Fruit fly (Drosophila melanogaster) whole organism, embryonic: Measurements from ENCODE around the gene ea.

ENCODE experiments used
- CG10654 ChIP-seq: fragments of 200-800 bp; sonication (Bioruptor generic); optimal IDR thresholded peaks from 2 replicates; lab custom pipeline; 2016; ENCODE audit warnings: missing biosample characterization, missing genetic modification characterization
- CG11085 ChIP-seq: fragments of 200-800 bp; sonication (Bioruptor generic); IDR thresholded peaks from 2 replicates; pipeline ENCODE4 v1.3.6; 2022; ENCODE audit warnings: missing biosample characterization, missing genetic modification characterization
- CG11504 ChIP-seq: fragments of 200-800 bp; sonication (Bioruptor generic); optimal IDR thresholded peaks from 3 replicates; lab custom pipeline; 2019; ENCODE audit warnings: missing biosample characterization, mild to moderate bottlenecking, missing genetic modification characterization, moderate library complexity
- CG12071 ChIP-seq: fragments of 200-800 bp; sonication (Bioruptor generic); optimal IDR thresholded peaks from 3 replicates; lab custom pipeline; 2018; ENCODE audit warnings: missing biosample characterization, mild to moderate bottlenecking, missing genetic modification characterization
- CG12155 ChIP-seq: fragments of 200-800 bp; sonication (Bioruptor generic); optimal IDR thresholded peaks from 3 replicates; lab custom pipeline; 2016; ENCODE audit warnings: missing biosample characterization, missing genetic modification characterization
- CG13424 ChIP-seq: fragments of 200-800 bp; sonication (Bioruptor generic); optimal IDR thresholded peaks from 2 replicates; lab custom pipeline; 2019; ENCODE audit warnings: missing biosample characterization, mild to moderate bottlenecking, missing genetic modification characterization, moderate library complexity
- CG13894 ChIP-seq: fragments of 200-800 bp; sonication (Bioruptor generic); optimal IDR thresholded peaks from 3 replicates; lab custom pipeline; 2018; ENCODE audit warnings: missing biosample characterization, mild to moderate bottlenecking, missing genetic modification characterization, moderate library complexity
- CG14667 ChIP-seq: fragments of 200-800 bp; sonication (Bioruptor generic); IDR thresholded peaks from 2 replicates; pipeline ENCODE4 v1.3.6; 2022; ENCODE audit warnings: missing biosample characterization, missing genetic modification characterization
- CG16863 ChIP-seq: fragments of 200-800 bp; sonication (Bioruptor generic); optimal IDR thresholded peaks from 3 replicates; lab custom pipeline; 2016; ENCODE audit warnings: missing biosample characterization, missing genetic modification characterization
- CG17612 ChIP-seq: fragments of 200-800 bp; sonication (Bioruptor generic); IDR thresholded peaks from 2 replicates; pipeline ENCODE4 v1.3.6; 2022; ENCODE audit warnings: missing biosample characterization, missing genetic modification characterization
- CG17829 ChIP-seq: fragments of 200-800 bp; optimal IDR thresholded peaks from 2 replicates; lab custom pipeline; 2019; ENCODE audit warnings: missing biosample characterization, mild to moderate bottlenecking, missing genetic modification characterization, moderate library complexity
- CG18599 ChIP-seq: fragments of 200-800 bp; sonication (Bioruptor generic); optimal IDR thresholded peaks from 3 replicates; lab custom pipeline; 2017; ENCODE audit warnings: missing biosample characterization, missing genetic modification characterization, mild to moderate bottlenecking, moderate library complexity, missing genetic modification reagents
- CG2120 ChIP-seq: fragments of 200-800 bp; sonication (Bioruptor generic); optimal IDR thresholded peaks from 3 replicates; lab custom pipeline; 2016; ENCODE audit warnings: missing biosample characterization, missing genetic modification characterization
- CG3163 ChIP-seq: fragments of 200-800 bp; sonication (Bioruptor generic); optimal IDR thresholded peaks from 3 replicates; lab custom pipeline; 2016; ENCODE audit warnings: missing biosample characterization, missing genetic modification characterization
- CG32772 ChIP-seq: fragments of 200-800 bp; sonication (Bioruptor generic); IDR thresholded peaks from 2 replicates; pipeline ENCODE4 v1.3.6; 2022; ENCODE audit warnings: missing biosample characterization, missing genetic modification characterization
- CG3281 ChIP-seq: fragments of 200-800 bp; sonication (Bioruptor generic); optimal IDR thresholded peaks from 3 replicates; lab custom pipeline; 2017; ENCODE audit warnings: missing biosample characterization, mild to moderate bottlenecking, missing genetic modification characterization
- CG34376 ChIP-seq: fragments of 200-800 bp; sonication (Bioruptor generic); optimal IDR thresholded peaks from 2 replicates; lab custom pipeline; 2018; ENCODE audit warnings: missing biosample characterization, mild to moderate bottlenecking, missing genetic modification characterization
- CG3847 ChIP-seq: fragments of 200-800 bp; sonication (Bioruptor generic); IDR thresholded peaks from 2 replicates; pipeline ENCODE4 v1.3.6; 2022; ENCODE audit warnings: missing biosample characterization, missing genetic modification characterization
- CG4424 ChIP-seq: fragments of 200-800 bp; sonication (Bioruptor generic); optimal IDR thresholded peaks from 3 replicates; lab custom pipeline; 2016; ENCODE audit warnings: missing biosample characterization, missing genetic modification characterization
- CG6272 ChIP-seq: fragments of 200-800 bp; sonication (Bioruptor generic); IDR thresholded peaks from 2 replicates; pipeline ENCODE4 v1.3.6; 2022; ENCODE audit warnings: missing biosample characterization, missing genetic modification characterization
- CG7745 ChIP-seq: fragments of 200-800 bp; sonication (Bioruptor generic); optimal IDR thresholded peaks from 2 replicates; lab custom pipeline; 2018; ENCODE audit warnings: missing biosample characterization, mild to moderate bottlenecking, missing genetic modification characterization, moderate library complexity
- CG7928 ChIP-seq: fragments of 200-800 bp; sonication (Bioruptor generic); optimal IDR thresholded peaks from 2 replicates; lab custom pipeline; 2017; ENCODE audit warnings: missing biosample characterization, mild to moderate bottlenecking, missing genetic modification characterization
- CG8388 ChIP-seq: fragments of 200-800 bp; sonication (Bioruptor generic); optimal IDR thresholded peaks from 2 replicates; lab custom pipeline; 2019; ENCODE audit warnings: missing biosample characterization, mild to moderate bottlenecking, missing genetic modification characterization, moderate library complexity
- CG8765 ChIP-seq: fragments of 200-800 bp; sonication (Bioruptor generic); IDR thresholded peaks from 2 replicates; pipeline ENCODE4 v1.3.6; 2022; ENCODE audit warnings: missing biosample characterization, missing genetic modification characterization
- CG8944 ChIP-seq: fragments of 200-800 bp; sonication (Bioruptor generic); optimal IDR thresholded peaks from 3 replicates; lab custom pipeline; 2016; ENCODE audit warnings: missing biosample characterization, missing genetic modification characterization
- CHES-1-like ChIP-seq: fragments of 200-800 bp; sonication (Bioruptor generic); optimal IDR thresholded peaks from 2 replicates; lab custom pipeline; 2016; ENCODE audit warnings: missing biosample characterization, missing genetic modification characterization
- CTCF ChIP-seq: fragments of 200-800 bp; sonication (Bioruptor generic); optimal IDR thresholded peaks from 2 replicates; lab custom pipeline; 2017; ENCODE audit warnings: missing biosample characterization, mild to moderate bottlenecking, missing genetic modification characterization, moderate library complexity
- Deaf1 ChIP-seq: fragments of 200-800 bp; optimal IDR thresholded peaks from 3 replicates; lab custom pipeline; 2019; ENCODE audit warnings: missing biosample characterization, mild to moderate bottlenecking, missing genetic modification characterization, moderate library complexity
- Elba2 ChIP-seq: fragments of 200-800 bp; sonication (Bioruptor generic); optimal IDR thresholded peaks from 3 replicates; lab custom pipeline; 2016; ENCODE audit warnings: missing biosample characterization, missing genetic modification characterization
- Ets97D ChIP-seq: fragments of 200-800 bp; sonication (Bioruptor generic); optimal IDR thresholded peaks from 3 replicates; lab custom pipeline; 2016; ENCODE audit warnings: missing biosample characterization, missing genetic modification characterization
- Fer1 ChIP-seq: fragments of 200-800 bp; sonication (Bioruptor generic); optimal IDR thresholded peaks from 2 replicates; lab custom pipeline; 2017; ENCODE audit warnings: missing biosample characterization, mild to moderate bottlenecking, missing genetic modification characterization
- Fer2 ChIP-seq: fragments of 200-800 bp; sonication (Bioruptor generic); optimal IDR thresholded peaks from 2 replicates; lab custom pipeline; 2018; ENCODE audit warnings: missing biosample characterization, mild to moderate bottlenecking, missing genetic modification characterization, moderate library complexity
- Gug ChIP-seq: fragments of 200-800 bp; sonication (Bioruptor generic); IDR thresholded peaks from 4 replicates; pipeline ENCODE4 v1.3.6; 2022; ENCODE audit warnings: missing biosample characterization, missing genetic modification characterization
- Hand ChIP-seq: fragments of 200-800 bp; sonication (Bioruptor generic); optimal IDR thresholded peaks from 2 replicates; lab custom pipeline; 2017; ENCODE audit warnings: mild to moderate bottlenecking, missing biosample characterization, missing genetic modification reagents, missing genetic modification characterization
- Lhr ChIP-seq: fragments of 200-800 bp; sonication (Bioruptor generic); optimal IDR thresholded peaks from 3 replicates; lab custom pipeline; 2017; ENCODE audit warnings: mild to moderate bottlenecking, missing biosample characterization, missing genetic modification reagents, missing genetic modification characterization
- Meics ChIP-seq: fragments of 200-800 bp; sonication (Bioruptor generic); optimal IDR thresholded peaks from 2 replicates; lab custom pipeline; 2017; ENCODE audit warnings: missing biosample characterization, mild to moderate bottlenecking, missing genetic modification characterization
- Ptx1 ChIP-seq: fragments of 200-800 bp; sonication (Bioruptor generic); IDR thresholded peaks from 2 replicates; pipeline ENCODE4 v1.3.6; 2022; ENCODE audit warnings: missing biosample characterization, missing genetic modification characterization
- ab ChIP-seq: fragments of 200-800 bp; sonication (Bioruptor generic); optimal IDR thresholded peaks from 2 replicates; lab custom pipeline; 2016; ENCODE audit warnings: missing biosample characterization, missing genetic modification characterization
- bsh ChIP-seq, 2 experiments: fragments of 200-800 bp; sonication (Bioruptor generic); optimal IDR thresholded peaks; 2 replicates each; lab custom pipeline; 2017 to 2018; ENCODE audit warnings: mild to moderate bottlenecking in 2 of 2, missing biosample characterization in 2 of 2, missing genetic modification characterization in 2 of 2, moderate library complexity in 1 of 2
- ewg ChIP-seq: fragments of 200-800 bp; sonication (Bioruptor generic); optimal IDR thresholded peaks from 3 replicates; lab custom pipeline; 2017; ENCODE audit warnings: mild to moderate bottlenecking, missing biosample characterization, missing genetic modification reagents, missing genetic modification characterization
- gcm2 ChIP-seq: fragments of 200-800 bp; sonication (Bioruptor generic); optimal IDR thresholded peaks from 2 replicates; lab custom pipeline; 2016; ENCODE audit warnings: missing biosample characterization, missing genetic modification characterization
- grau ChIP-seq: fragments of 200-800 bp; optimal IDR thresholded peaks from 3 replicates; lab custom pipeline; 2019; ENCODE audit warnings: missing biosample characterization, mild to moderate bottlenecking, missing genetic modification characterization, moderate library complexity
- hkb ChIP-seq, 2 experiments: fragments of 200-800 bp in 1 of 2; fragments of >200 bp in 1 of 2; sonication (Bioruptor generic) in 1 of 2; IDR thresholded peaks in 1 of 2; optimal IDR thresholded peaks in 1 of 2; 2 replicates each; pipeline versions ENCODE4 v1.3.6 to Lab custom; 2017 to 2022; ENCODE audit warnings: missing biosample characterization in 1 of 2, missing genetic modification characterization in 1 of 2
- nau ChIP-seq: fragments of 200-800 bp; sonication (Bioruptor generic); optimal IDR thresholded peaks from 3 replicates; lab custom pipeline; 2017; ENCODE audit warnings: missing biosample characterization, mild to moderate bottlenecking, missing genetic modification characterization, missing genetic modification reagents
- psq ChIP-seq: fragments of 200-800 bp; sonication (Bioruptor generic); optimal IDR thresholded peaks from 2 replicates; lab custom pipeline; 2017; ENCODE audit warnings: missing biosample characterization, missing genetic modification characterization
- ro ChIP-seq: fragments of 200-800 bp; sonication (Bioruptor generic); IDR thresholded peaks from 2 replicates; pipeline ENCODE4 v1.3.6; 2022; ENCODE audit warnings: missing biosample characterization, missing genetic modification characterization
- schlank ChIP-seq: fragments of 200-800 bp; sonication (Bioruptor generic); optimal IDR thresholded peaks from 2 replicates; lab custom pipeline; 2018; ENCODE audit warnings: missing biosample characterization, mild to moderate bottlenecking, missing genetic modification characterization
- sna ChIP-seq: fragments of 200-800 bp; sonication (Bioruptor generic); IDR thresholded peaks from 2 replicates; pipeline ENCODE4 v1.3.6; 2022; ENCODE audit warnings: missing biosample characterization, missing genetic modification characterization; ENCODE audit not compliant: partially characterized antibody
- tna ChIP-seq: fragments of 200-800 bp; sonication (Bioruptor generic); IDR thresholded peaks from 2 replicates; pipeline ENCODE4 v1.3.6; 2022; ENCODE audit warnings: missing biosample characterization, missing genetic modification characterization; ENCODE audit not compliant: partially characterized antibody
- unc-4 ChIP-seq: fragments of 200-800 bp; sonication (Bioruptor generic); IDR thresholded peaks from 2 replicates; pipeline ENCODE4 v1.3.6; 2022; ENCODE audit warnings: missing biosample characterization, missing genetic modification characterization; ENCODE audit not compliant: partially characterized antibody

The ea gene

DNA sequence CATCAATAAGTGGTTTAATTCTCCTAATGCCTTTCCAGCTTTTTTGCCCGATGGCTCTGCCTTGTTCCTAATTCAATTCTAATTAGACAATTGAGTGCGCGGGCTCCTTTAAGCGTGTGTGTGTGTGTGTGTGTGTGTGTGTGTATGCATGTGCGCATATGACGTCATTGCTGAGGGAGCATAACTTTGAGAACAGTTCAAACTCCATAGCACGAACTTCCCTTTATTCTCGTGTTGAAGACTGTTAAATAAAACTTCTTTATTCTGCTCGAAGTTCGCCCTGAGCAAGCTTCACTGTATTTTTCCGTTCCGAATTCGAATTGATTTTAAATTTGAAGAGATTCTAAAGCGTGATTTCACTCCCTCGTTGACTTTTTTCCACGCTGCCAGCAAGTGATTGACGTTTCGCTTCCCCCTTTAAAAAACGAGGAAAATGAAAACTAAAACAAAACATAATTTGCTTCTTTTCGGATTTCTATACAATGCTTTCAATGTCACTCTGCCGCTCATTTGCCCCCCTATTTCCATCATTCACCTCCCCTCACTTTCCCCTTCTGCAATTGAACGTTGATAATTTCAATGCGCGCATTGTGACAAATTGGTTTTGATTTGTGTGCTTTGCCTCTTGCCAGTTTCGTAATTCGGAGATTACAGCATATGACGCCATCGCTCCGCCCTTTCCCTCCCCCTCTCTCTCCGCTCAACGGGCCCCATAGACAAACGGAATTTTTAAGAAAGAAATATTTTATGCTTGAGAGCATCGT is 36.1 kb upstream of the ea start (continued):
- TF ChIP-seq CG3163 (no peak), CG17829 (tag; lab: Kevin White, UChicago) (peak; percentile 9), CG17612 (GFP tag; lab: Robert Waterston, UW) (no peak), Gug (GFP tag; lab: Robert Waterston, UW) (peak; percentile 54; the same call in 1 of the 4 replicates), Ptx1 (GFP tag; lab: Robert Waterston, UW) (no peak), bsh (GFP tag; optimal IDR thresholded peaks at IDR 0.05; lab: Kevin White, UChicago) (peak in 1 of 2 experiments; percentile 49), CG3847 (GFP tag; lab: Robert Waterston, UW) (no peak), CG16863 (GFP tag; lab: Kevin White, UChicago) (no peak), ro (no peak), CG14667 (GFP tag; lab: Robert Waterston, UW) (no peak), CG34376 (peak; percentile 63), CG6272 (GFP tag; lab: Robert Waterston, UW) (no peak), CG8944 (no peak), CG18599 (peak; percentile 73), psq (GFP tag; lab: Kevin White, UChicago) (no peak), CG11085 (GFP tag; lab: Robert Waterston, UW) (no peak), Fer1 (no peak), Lhr (no peak), grau (peak; percentile 95), CG2120 (GFP tag; lab: Kevin White, UChicago) (peak; percentile 61), Fer2 (tag; lab: Kevin White, UChicago) (no peak), Ets97D (GFP tag; lab: Kevin White, UChicago) (no peak), CG3281 (GFP tag; lab: Kevin White, UChicago) (no peak), CG10654 (GFP tag; lab: Kevin White, UChicago) (no peak), tna (GFP tag; lab: Robert Waterston, UW) (no peak), unc-4 (GFP tag; lab: Robert Waterston, UW) (no peak), CG7745 (tag; lab: Kevin White, UChicago) (no peak), Elba2 (GFP tag; lab: Kevin White, UChicago) (peak; percentile 29), schlank (tag; lab: Kevin White, UChicago) (no peak), CG11504 (peak; percentile 32), nau (GFP tag; lab: Kevin White, UChicago) (no peak), CG12071 (no peak), ab (GFP tag; lab: Kevin White, UChicago) (no peak), gcm2 (GFP tag; lab: Kevin White, UChicago) (no peak), CG8388 (GFP tag; lab: Kevin White, UChicago) (peak; percentile 13), CG4424 (GFP tag; lab: Kevin White, UChicago) (no peak), CG12155 (GFP tag; lab: Kevin White, UChicago) (peak; percentile 31), Meics (GFP tag; lab: Kevin White, UChicago) (peak; percentile 50), hkb (optimal IDR thresholded peaks at IDR 0.05; lab: Kevin White, UChicago) (no peak), hkb (GFP tag; IDR thresholded peaks at IDR 0.05; lab: Robert Waterston, UW) (no peak), Hand (GFP tag; lab: Kevin White, UChicago) (no peak), CHES-1-like (GFP tag; lab: Kevin White, UChicago) (no peak), Deaf1 (tag; lab: Kevin White, UChicago) (no peak), CG13894 (tag; lab: Kevin White, UChicago) (no peak), CG32772 (GFP tag; lab: Robert Waterston, UW) (no peak), CTCF (no peak), sna (GFP tag; lab: Robert Waterston, UW) (no peak), CG7928 (no peak), CG8765 (GFP tag; lab: Robert Waterston, UW) (no peak), CG13424 (tag; lab: Kevin White, UChicago) (peak; percentile 35), ewg (GFP tag; lab: Kevin White, UChicago) (no peak)
